Worm (Caenorhabditis elegans) whole organism, L4 larva: ENCODE data around the gene stdh-4.

Experiments
- F10B5.3 ChIP-seq: sonication (generic microtip); optimal IDR thresholded peaks from 2 replicates; lab custom pipeline; 2016; ENCODE audit warnings: mild to moderate bottlenecking, missing genetic modification characterization, missing compliant biosample characterization
- F49E8.2 ChIP-seq: sonication (generic microtip); optimal IDR thresholded peaks from 2 replicates; lab custom pipeline; 2016; ENCODE audit warnings: missing compliant biosample characterization, mild to moderate bottlenecking, missing genetic modification characterization, borderline replicate concordance
- R02D3.7 ChIP-seq: fragments of 150-350 bp; sonication (generic microtip); optimal IDR thresholded peaks from 3 replicates; lab custom pipeline; 2014; ENCODE audit warnings: missing biosample characterization, missing genetic modification characterization
- aha-1 ChIP-seq: fragments of 150-350 bp; peaks from one replicate; lab custom pipeline; 2014; ENCODE audit warnings: missing biosample characterization, missing genetic modification characterization
- ceh-32 ChIP-seq: sonication (generic microtip); optimal IDR thresholded peaks from 2 replicates; lab custom pipeline; 2016; ENCODE audit warnings: mild to moderate bottlenecking, missing genetic modification characterization, missing compliant biosample characterization; ENCODE audit not compliant: poor library complexity
- ceh-44 ChIP-seq: fragments of 200-800 bp; sonication (Bioruptor generic); IDR thresholded peaks from 2 replicates; pipeline ENCODE4 v1.3.6; 2022; ENCODE audit warnings: missing genetic modification reagents, missing genetic modification characterization, missing compliant biosample characterization
- ceh-62 ChIP-seq: sonication (generic microtip); optimal IDR thresholded peaks from 2 replicates; lab custom pipeline; 2017; ENCODE audit warnings: missing biosample characterization, missing genetic modification characterization
- ces-1 ChIP-seq: fragments of 150-350 bp; sonication (generic microtip); optimal IDR thresholded peaks from 4 replicates; lab custom pipeline; 2014; ENCODE audit warnings: missing biosample characterization, missing genetic modification reagents, missing genetic modification characterization
- cey-2 ChIP-seq: sonication (generic microtip); optimal IDR thresholded peaks from 3 replicates; lab custom pipeline; 2017; ENCODE audit warnings: missing genetic modification characterization, mild to moderate bottlenecking, missing compliant biosample characterization, antibody characterized with exemption, borderline replicate concordance; ENCODE audit not compliant: insufficient read depth
- daf-16 ChIP-seq, 3 experiments: sonication (generic microtip); optimal IDR thresholded peaks; 2 replicates each; lab custom pipeline; 2016 to 2017; ENCODE audit warnings: missing genetic modification characterization in 3 of 3, missing genetic modification reagents in 3 of 3, mild to moderate bottlenecking in 2 of 3, missing compliant biosample characterization in 2 of 3, missing biosample characterization in 1 of 3, moderate library complexity in 1 of 3
- daf-8 ChIP-seq: fragments of 200-800 bp; sonication (Bioruptor generic); IDR thresholded peaks from 2 replicates; pipeline ENCODE4 v1.3.6; 2022; ENCODE audit warnings: missing genetic modification characterization, missing compliant biosample characterization
- dmd-6 ChIP-seq: fragments of 200-800 bp; sonication (Bioruptor generic); IDR thresholded peaks from 2 replicates; pipeline ENCODE4 v1.3.6; 2022; ENCODE audit warnings: missing genetic modification reagents, missing genetic modification characterization, missing compliant biosample characterization
- dmd-9 ChIP-seq: fragments of 200-800 bp; sonication (Bioruptor generic); IDR thresholded peaks from 2 replicates; pipeline ENCODE4 v1.3.6; 2022; ENCODE audit warnings: missing genetic modification reagents, missing genetic modification characterization, missing compliant biosample characterization
- dpl-1 ChIP-seq: fragments of 150-350 bp; optimal IDR thresholded peaks from 2 replicates; lab custom pipeline; 2014; ENCODE audit warnings: missing biosample characterization, missing genetic modification reagents, missing genetic modification characterization
- egl-43 ChIP-seq: fragments of 200-800 bp; sonication (Bioruptor generic); IDR thresholded peaks from 2 replicates; pipeline ENCODE4 v1.3.6; 2022; ENCODE audit warnings: missing genetic modification reagents, missing genetic modification characterization, missing compliant biosample characterization
- hif-1 ChIP-seq, 2 experiments: sonication (generic microtip); optimal IDR thresholded peaks; 2 replicates each; lab custom pipeline; 2016 to 2017; ENCODE audit warnings: missing compliant biosample characterization in 2 of 2, missing genetic modification characterization in 2 of 2, missing genetic modification reagents in 2 of 2, missing genotype in 2 of 2, mild to moderate bottlenecking in 1 of 2
- hmg-1.1 ChIP-seq: fragments of 200-800 bp; sonication (Bioruptor generic); IDR thresholded peaks from 2 replicates; pipeline ENCODE4 v1.3.6; 2022; ENCODE audit warnings: missing genetic modification reagents, missing genetic modification characterization, missing compliant biosample characterization
- lir-3 ChIP-seq: sonication (generic microtip); optimal IDR thresholded peaks from 2 replicates; lab custom pipeline; 2016; ENCODE audit warnings: mild to moderate bottlenecking, missing genetic modification characterization, missing compliant biosample characterization
- lsy-2 ChIP-seq, 2 experiments: fragments of 150-350 bp in 1 of 2; sonication (generic microtip) in 1 of 2; optimal IDR thresholded peaks; 2 replicates each; lab custom pipeline; 2014 to 2017; ENCODE audit warnings: missing biosample characterization in 2 of 2, missing genetic modification characterization in 2 of 2
- mdt-29 ChIP-seq: fragments of 200-800 bp; sonication (Bioruptor generic); IDR thresholded peaks from 2 replicates; pipeline ENCODE4 v1.3.6; 2022; ENCODE audit warnings: missing genetic modification reagents, missing genetic modification characterization, missing compliant biosample characterization
- mes-2 ChIP-seq: sonication (generic microtip); optimal IDR thresholded peaks from 2 replicates; lab custom pipeline; 2016; ENCODE audit warnings: missing genotype, mild to moderate bottlenecking, missing genetic modification characterization, missing compliant biosample characterization; ENCODE audit not compliant: poor library complexity, severe bottlenecking
- mxl-2 ChIP-seq: fragments of 200-800 bp; sonication (Bioruptor generic); conservative IDR thresholded peaks from 2 replicates; pipeline ENCODE4 v1.3.6; 2022; ENCODE audit warnings: missing genetic modification reagents, missing genetic modification characterization, missing compliant biosample characterization
- nhr-11 ChIP-seq: fragments of 150-350 bp; optimal IDR thresholded peaks from 2 replicates; lab custom pipeline; 2014; ENCODE audit warnings: missing biosample characterization, missing genetic modification characterization
- nhr-111 ChIP-seq: fragments of 200-800 bp; sonication (Bioruptor generic); optimal IDR thresholded peaks from 2 replicates; lab custom pipeline; 2018; ENCODE audit warnings: mild to moderate bottlenecking, missing genetic modification characterization, missing compliant biosample characterization
- nhr-28 ChIP-seq: fragments of 150-350 bp; optimal IDR thresholded peaks from 2 replicates; lab custom pipeline; 2014; ENCODE audit warnings: missing biosample characterization, missing genetic modification characterization
- nhr-77 ChIP-seq: fragments of 150-350 bp; optimal IDR thresholded peaks from 2 replicates; lab custom pipeline; 2014; ENCODE audit warnings: missing biosample characterization, missing genetic modification characterization
- snpc-1.2 ChIP-seq: fragments of 200-800 bp; sonication (Bioruptor generic); IDR thresholded peaks from 2 replicates; pipeline ENCODE4 v1.3.6; 2022; ENCODE audit warnings: missing genetic modification reagents, missing genetic modification characterization, missing compliant biosample characterization
- snpc-4 ChIP-seq: fragments of 150-350 bp; optimal IDR thresholded peaks from 2 replicates; lab custom pipeline; 2014; ENCODE audit warnings: missing biosample characterization, missing genetic modification characterization
- tag-97 ChIP-seq: fragments of 200-800 bp; sonication (Bioruptor generic); IDR thresholded peaks from 2 replicates; pipeline ENCODE4 v1.3.6; 2022; ENCODE audit warnings: missing genetic modification characterization, missing compliant biosample characterization
- unc-130 ChIP-seq: sonication (generic microtip); optimal IDR thresholded peaks from 2 replicates; lab custom pipeline; 2016; ENCODE audit warnings: missing genetic modification reagents, missing genetic modification characterization, missing compliant biosample characterization

The stdh-4 gene

ce11 chrV:8518283-8518682, 30.8 kb upstream of the stdh-4 start (continued):
- no peak for TF ChIP-seq tag-97 (GFP tag; lab: Robert Waterston, UW)
- TF ChIP-seq mdt-29 (GFP tag; lab: Robert Waterston, UW), result no peak
- TF ChIP-seq cey-2 (tag; lab: Kevin White, UChicago), result no peak
- TF ChIP-seq aha-1 (tag; lab: Kevin White, UChicago), result peak; percentile 93
- TF ChIP-seq snpc-4 (tag; lab: Kevin White, UChicago), result no peak
- no peak for TF ChIP-seq nhr-77
- peak; percentile 44 for TF ChIP-seq nhr-11
- TF ChIP-seq hmg-1.1, result peak; percentile 49; the same call in 1 of the 2 replicates
- TF ChIP-seq hif-1 (tag; optimal IDR thresholded peaks at IDR 0.05; lab: Kevin White, UChicago), result no peak
- no peak for TF ChIP-seq R02D3.7 (tag; lab: Kevin White, UChicago)
- TF ChIP-seq, all 104 proteins: peak for 10

DNA sequence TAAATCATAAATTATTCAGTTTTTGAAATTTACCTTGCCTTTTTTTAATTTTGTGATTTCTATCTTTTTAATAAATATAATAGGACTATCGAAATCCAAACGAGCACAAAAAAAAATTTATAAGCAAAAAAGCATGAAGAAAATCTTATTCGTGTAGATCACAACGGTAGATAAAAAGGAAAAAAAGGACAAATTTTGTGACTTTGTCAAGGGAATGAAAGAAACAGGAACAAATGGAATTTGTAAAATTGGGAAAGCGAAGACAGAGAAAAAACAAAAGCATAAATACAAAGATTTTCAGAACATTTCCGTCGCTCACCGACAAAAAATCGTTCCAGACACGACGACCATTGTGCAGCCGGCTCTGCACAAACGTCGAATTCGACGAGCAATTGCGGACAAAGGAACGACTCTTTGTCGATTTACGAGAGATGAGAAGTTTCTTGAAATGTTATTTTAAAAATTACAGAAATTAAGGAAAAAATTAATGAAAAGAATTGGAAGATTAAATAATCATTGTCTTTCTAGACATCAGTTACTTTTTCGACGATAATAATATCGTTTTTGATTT, 30.2 kb upstream of the stdh-4 start, which contains the start of gene F45F2.10:
TSS of gene F45F2.10 (minus strand) at position 51 of the 571 bp plus-strand sequence.
- TF ChIP-seq unc-130 (GFP tag; lab: Kevin White, UChicago), result no peak
- no peak for TF ChIP-seq daf-16 (GFP tag; optimal IDR thresholded peaks at IDR 0.05; lab: Kevin White, UChicago)
- no peak for TF ChIP-seq daf-16 (tag; optimal IDR thresholded peaks at IDR 0.05; lab: Kevin White, UChicago)
- TF ChIP-seq nhr-77, result no peak
- no peak for TF ChIP-seq F49E8.2
- TF ChIP-seq dpl-1 (GFP tag; lab: Kevin White, UChicago), result peak; percentile 26
- no peak for TF ChIP-seq daf-8 (GFP tag; lab: Robert Waterston, UW)
- TF ChIP-seq lsy-2 (tag; optimal IDR thresholded peaks at IDR 0.05; lab: Kevin White, UChicago), result no peak
- no peak for TF ChIP-seq nhr-28 (tag; lab: Kevin White, UChicago)
- no peak for TF ChIP-seq egl-43
- peak; percentile 45 for TF ChIP-seq mes-2 (tag; lab: Kevin White, UChicago)
- TF ChIP-seq ces-1 (GFP tag; lab: Kevin White, UChicago), result no peak
- TF ChIP-seq mxl-2 (GFP tag; lab: Robert Waterston, UW), result no peak
- peak; percentile 41 for TF ChIP-seq R02D3.7 (tag; lab: Kevin White, UChicago)
- TF ChIP-seq, all 104 proteins: peak for 3

ce11 chrV:8520846-8521553, 28.1 kb upstream of the stdh-4 start, which contains the start of the genes F45F2.11 and otpl-7:
Gene F45F2.11, minus strand, starts transcription at chrV:8520896.
Gene otpl-7, plus strand, starts transcription at chrV:8521503.
- no peak for TF ChIP-seq snpc-1.2 (GFP tag; lab: Robert Waterston, UW)
- no peak for TF ChIP-seq F10B5.3 (tag; lab: Kevin White, UChicago)

DNA sequence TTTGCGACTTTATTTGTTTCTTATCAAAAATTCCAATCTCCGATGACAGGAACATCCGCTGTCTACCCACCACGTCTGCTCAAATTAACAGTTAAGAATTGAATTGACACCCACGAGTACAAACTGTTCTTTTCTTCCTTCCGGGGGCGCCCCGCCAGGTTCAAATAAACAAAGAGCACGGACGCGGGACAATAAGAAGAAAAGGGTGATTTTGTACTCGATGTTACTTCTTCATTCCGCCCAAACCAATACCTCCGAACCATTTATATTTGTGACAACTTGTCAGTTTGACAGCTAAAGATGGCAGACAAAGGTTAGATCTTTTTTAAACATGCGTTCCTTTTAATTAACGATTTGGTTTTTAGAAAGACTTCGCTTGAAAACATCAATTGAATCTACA, 23.3 kb upstream of the stdh-4 start, which contains the start of gene otpl-6:
TSS of gene otpl-6 (plus strand) at position 301 of the 400 bp plus-strand sequence.
- 0 out of 2 replicates have a peak, but pooled peaks have one; percentile 12 for TF ChIP-seq dmd-6 (GFP tag; lab: Robert Waterston, UW)
- TF ChIP-seq ceh-44 (GFP tag; lab: Robert Waterston, UW), result no peak
- TF ChIP-seq dmd-9, result no peak

DNA sequence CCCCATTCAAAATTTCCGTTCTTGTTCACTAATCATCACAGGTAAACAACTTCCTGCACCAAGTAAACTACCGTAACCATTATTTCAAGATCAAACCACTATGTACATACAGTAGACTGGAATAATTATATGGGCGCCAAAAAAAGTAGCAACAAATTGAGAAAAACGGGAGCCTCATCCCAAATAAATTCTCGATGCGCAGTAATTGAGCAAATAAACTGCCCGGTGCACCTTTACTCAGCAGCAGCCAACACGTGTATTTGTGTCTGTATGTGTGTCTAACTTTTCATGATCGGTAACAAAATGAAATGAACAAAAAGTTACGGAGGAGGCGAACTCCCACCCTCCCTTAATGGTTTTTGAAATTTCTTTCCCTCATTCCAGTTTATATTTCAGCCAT, 19.9 kb upstream of the stdh-4 start, which contains the start of gene otpl-5:
TSS of gene otpl-5 (plus strand) at position 301 of the 400 bp plus-strand sequence.
- TF ChIP-seq dmd-9 (no peak), nhr-111 (GFP tag; lab: Kevin White, UChicago) (no peak), ceh-32 (tag; lab: Kevin White, UChicago) (no peak), lir-3 (tag; lab: Kevin White, UChicago) (no peak), ceh-62 (tag; lab: Kevin White, UChicago) (no peak)
